Worm (Caenorhabditis elegans): Measurements from ENCODE around the gene nkat-1.

The nkat-1 gene

DNA sequence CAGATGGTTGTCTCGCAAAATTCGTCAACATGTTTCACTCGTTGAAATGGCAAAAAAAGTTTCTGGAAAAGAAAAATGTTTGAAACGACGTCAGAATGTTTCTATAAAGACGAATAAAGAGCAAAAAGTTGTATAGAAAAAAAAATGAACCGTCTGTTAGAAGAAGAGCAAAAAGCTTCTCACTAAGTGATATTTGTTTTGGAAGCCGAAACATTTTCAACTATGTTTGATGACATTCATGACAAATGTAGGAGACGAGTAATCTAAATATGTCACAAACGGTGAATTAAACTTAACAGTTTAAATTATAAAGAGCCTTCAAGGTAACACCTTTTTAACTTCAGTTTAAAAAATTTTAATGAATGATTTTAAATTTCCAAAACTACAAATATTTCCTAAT, at the start of gene nkat-1:
TSS of gene nkat-1 (minus strand) at position 101 of the 400 bp plus-strand sequence.
- no peak for TF ChIP-seq hnd-1 (tag; optimal IDR thresholded peaks at IDR 0.05)
- TF ChIP-seq F13C5.2 (tag; optimal IDR thresholded peaks at IDR 0.05): no peak

DNA sequence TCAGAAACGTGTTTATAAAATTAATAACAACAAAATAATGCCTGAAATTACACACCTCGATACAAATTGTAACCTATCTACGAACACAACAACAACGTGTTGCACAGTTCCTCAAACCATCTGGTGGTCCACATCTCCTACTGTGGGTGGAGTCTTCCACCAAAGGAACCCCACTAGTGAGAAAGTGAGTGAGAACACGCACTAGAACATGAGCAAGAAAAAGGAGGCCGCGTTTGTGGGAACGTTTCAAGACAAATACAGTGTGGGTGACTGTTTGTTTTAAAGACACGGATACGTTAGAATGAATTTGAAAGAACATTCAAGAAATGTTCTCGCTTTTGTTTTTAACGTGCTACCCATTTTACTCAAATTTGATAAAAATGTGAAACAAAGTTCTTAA, 46.5 kb upstream of the nkat-1 start, which contains the start of gene ceh-36:
TSS of gene ceh-36 (minus strand) at position 101 of the 400 bp plus-strand sequence.
- TF ChIP-seq F13C5.2 (tag; optimal IDR thresholded peaks at IDR 0.05) (no peak), B0310.2 (tag; optimal IDR thresholded peaks at IDR 0.05) (no peak)

DNA sequence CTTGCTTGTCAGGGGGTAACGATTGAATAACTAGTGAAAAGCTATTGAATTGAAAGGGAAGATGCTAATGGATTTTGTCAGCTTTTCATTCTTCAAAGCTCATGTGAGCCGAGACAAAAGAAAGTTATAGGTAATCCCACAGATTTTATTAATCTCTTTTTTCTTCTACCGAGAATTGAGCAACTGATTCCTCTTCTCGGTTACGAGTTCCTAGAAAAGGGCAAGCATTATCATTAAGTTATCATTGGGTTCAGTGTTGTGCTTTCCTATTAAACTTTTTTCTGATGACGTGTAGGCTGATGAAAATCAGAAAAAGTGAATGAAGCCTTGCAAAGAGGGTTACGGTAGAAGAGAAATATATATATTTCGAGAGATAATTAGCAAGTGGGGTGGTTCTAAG, 45.7 kb upstream of the nkat-1 start:
- TF ChIP-seq ceh-36 (tag; optimal IDR thresholded peaks at IDR 0.05) (peak; percentile 36), hmbx-1 (tag; optimal IDR thresholded peaks at IDR 0.05) (no peak)

DNA sequence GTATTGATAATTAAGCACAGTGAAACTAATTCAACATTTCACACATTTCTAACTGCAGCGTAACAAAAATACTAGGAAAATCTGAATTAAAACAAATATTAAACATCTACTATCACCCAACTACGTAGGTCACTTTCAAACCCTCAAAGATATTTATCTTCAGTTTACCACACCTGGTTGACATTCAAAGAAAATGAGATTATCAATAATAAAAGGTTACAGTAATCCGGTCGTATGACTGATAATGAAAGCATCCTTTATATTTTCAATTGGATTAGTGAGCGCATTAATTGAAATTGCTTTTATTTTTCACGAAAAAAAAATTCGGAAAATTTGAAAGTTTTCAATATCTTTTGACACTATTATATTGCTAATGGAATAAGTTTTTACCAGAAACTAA, 42.6 kb upstream of the nkat-1 start:
- TF ChIP-seq scrt-1 (GFP tag; IDR thresholded peaks at IDR 0.05): no peak
- TF ChIP-seq hmg-4 (GFP tag; optimal IDR thresholded peaks at IDR 0.05): no peak
- no peak for TF ChIP-seq flt-1 (GFP tag; IDR thresholded peaks at IDR 0.05)
- TF ChIP-seq ama-1 (optimal IDR thresholded peaks at IDR 0.05): no peak
- TF ChIP-seq sea-1 (GFP tag; conservative IDR thresholded peaks at IDR 0.05): no peak
- TF ChIP-seq F13C5.2 (tag; optimal IDR thresholded peaks at IDR 0.05): no peak
- no peak for TF ChIP-seq ceh-13 (GFP tag; optimal IDR thresholded peaks at IDR 0.05)
- no peak for TF ChIP-seq B0310.2 (tag; optimal IDR thresholded peaks at IDR 0.05)

DNA sequence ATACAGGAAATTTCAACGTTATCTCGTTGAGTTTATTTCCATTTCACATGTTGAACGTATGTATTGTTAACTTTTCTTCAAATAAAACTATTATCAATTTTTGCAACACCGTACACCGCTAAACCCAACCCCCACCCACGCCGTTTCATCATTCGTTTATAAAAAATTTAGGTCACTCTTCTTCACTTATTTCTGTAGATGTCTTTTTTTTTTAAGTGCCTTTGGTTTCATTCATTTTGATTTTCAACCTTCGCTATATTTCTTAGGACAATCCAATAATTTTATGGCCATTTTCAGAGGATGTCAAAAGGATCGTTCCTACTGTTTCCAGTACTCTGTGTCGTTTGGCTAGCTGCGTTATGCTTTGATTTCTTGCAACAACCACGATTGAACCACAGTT, 40.2 kb upstream of the nkat-1 start, which contains the start of gene C37E2.3:
TSS of gene C37E2.3 (plus strand) at position 301 of the 400 bp plus-strand sequence.
- no peak for TF ChIP-seq hmg-4 (GFP tag; optimal IDR thresholded peaks at IDR 0.05)
- no peak for TF ChIP-seq tbx-11 (GFP tag; IDR thresholded peaks at IDR 0.05)
- TF ChIP-seq ama-1 (optimal IDR thresholded peaks at IDR 0.05): no peak

DNA sequence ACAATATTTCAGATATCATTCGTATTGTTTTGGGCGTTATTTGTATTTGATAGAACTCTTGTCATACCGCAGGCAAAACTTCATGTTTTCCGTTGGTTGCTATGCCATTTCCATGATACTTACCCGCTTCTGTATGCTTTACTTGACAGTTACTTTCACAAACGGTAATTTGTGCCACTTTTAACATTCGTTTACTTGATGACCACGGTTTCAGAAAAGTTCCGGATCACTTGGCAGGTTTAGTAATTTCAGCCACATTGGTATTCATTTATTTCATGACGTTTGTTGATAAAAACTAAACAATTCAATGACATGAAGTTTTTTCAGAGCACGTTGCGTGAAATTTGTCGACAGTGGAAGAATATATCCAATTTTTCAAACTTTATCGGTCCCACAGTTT, 39.5 kb upstream of the nkat-1 start:
- no peak for TF ChIP-seq tra-4 (tag; optimal IDR thresholded peaks at IDR 0.05)
- no peak for TF ChIP-seq pes-1 (GFP tag; IDR thresholded peaks at IDR 0.05)
- no peak for TF ChIP-seq ets-7 (tag; optimal IDR thresholded peaks at IDR 0.05)
- no peak for TF ChIP-seq B0310.2 (tag; optimal IDR thresholded peaks at IDR 0.05)
- no peak for TF ChIP-seq tbx-11 (GFP tag; IDR thresholded peaks at IDR 0.05)
- no peak for TF ChIP-seq sea-1 (GFP tag; conservative IDR thresholded peaks at IDR 0.05)

DNA sequence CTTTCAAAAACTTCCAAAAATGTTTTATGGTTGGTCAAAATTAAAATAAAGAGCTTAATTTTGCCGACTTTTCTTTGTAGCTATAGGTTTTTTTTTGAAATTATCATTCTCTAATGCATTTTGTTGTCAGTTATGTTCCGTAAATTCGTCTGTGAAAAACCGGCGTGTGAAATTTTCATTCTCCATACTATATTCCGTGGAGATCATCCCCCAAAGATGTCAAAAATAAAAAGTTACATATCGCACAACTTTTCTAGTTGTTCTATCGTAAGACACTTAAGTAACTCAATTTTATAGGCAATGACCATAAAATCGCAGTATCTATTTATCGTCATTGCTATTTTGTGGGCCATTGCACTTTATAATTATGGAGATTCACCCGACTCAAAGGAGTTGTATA, 38.7 kb upstream of the nkat-1 start, which contains the start of gene C37E2.10:
TSS of gene C37E2.10 (plus strand) at position 301 of the 400 bp plus-strand sequence.
- TF ChIP-seq pes-1 (GFP tag; IDR thresholded peaks at IDR 0.05) (no peak), hmg-4 (GFP tag; optimal IDR thresholded peaks at IDR 0.05) (no peak), hmbx-1 (tag; optimal IDR thresholded peaks at IDR 0.05) (no peak), scrt-1 (GFP tag; IDR thresholded peaks at IDR 0.05) (no peak), ama-1 (optimal IDR thresholded peaks at IDR 0.05) (no peak), ceh-36 (tag; optimal IDR thresholded peaks at IDR 0.05) (no peak), tbx-11 (GFP tag; IDR thresholded peaks at IDR 0.05) (no peak), sea-1 (GFP tag; conservative IDR thresholded peaks at IDR 0.05) (no peak), hnd-1 (tag; optimal IDR thresholded peaks at IDR 0.05) (no peak), F13C5.2 (tag; optimal IDR thresholded peaks at IDR 0.05) (no peak), ceh-13 (GFP tag; optimal IDR thresholded peaks at IDR 0.05) (no peak), tbx-37 (GFP tag; conservative IDR thresholded peaks at IDR 0.05) (no peak), aly-1 (tag; optimal IDR thresholded peaks at IDR 0.05) (no peak), ets-7 (tag; optimal IDR thresholded peaks at IDR 0.05) (no peak)

DNA sequence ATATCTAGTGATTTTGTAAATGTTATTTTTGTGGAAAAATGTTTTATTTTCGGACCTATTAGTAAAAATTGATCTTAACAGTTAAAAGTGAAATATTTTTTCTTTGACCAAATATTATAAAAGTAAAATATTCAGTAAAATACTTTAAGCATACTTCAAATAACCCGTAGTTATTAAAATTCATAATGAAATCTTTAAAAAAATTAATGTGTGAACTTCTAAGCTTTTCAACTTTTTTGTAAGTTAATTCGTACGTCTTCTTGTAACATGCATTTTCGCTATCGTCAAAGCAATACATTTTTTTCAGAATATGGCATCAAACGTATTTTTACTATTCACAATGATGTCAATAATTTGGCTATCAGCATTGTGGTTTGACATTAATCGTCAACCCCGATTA, 35.8 kb upstream of the nkat-1 start, which contains the start of gene C37E2.2:
TSS of gene C37E2.2 (plus strand) at position 301 of the 400 bp plus-strand sequence.
- TF ChIP-seq aly-1 (tag; optimal IDR thresholded peaks at IDR 0.05) (no peak), ama-1 (optimal IDR thresholded peaks at IDR 0.05) (no peak), sea-1 (GFP tag; conservative IDR thresholded peaks at IDR 0.05) (no peak), hnd-1 (tag; optimal IDR thresholded peaks at IDR 0.05) (no peak), ets-7 (tag; optimal IDR thresholded peaks at IDR 0.05) (no peak), tra-4 (tag; optimal IDR thresholded peaks at IDR 0.05) (no peak), pes-1 (GFP tag; IDR thresholded peaks at IDR 0.05) (no peak), scrt-1 (GFP tag; IDR thresholded peaks at IDR 0.05) (no peak), hmg-4 (GFP tag; optimal IDR thresholded peaks at IDR 0.05) (no peak), B0310.2 (tag; optimal IDR thresholded peaks at IDR 0.05) (no peak), tbx-11 (GFP tag; IDR thresholded peaks at IDR 0.05) (no peak), ceh-13 (GFP tag; optimal IDR thresholded peaks at IDR 0.05) (no peak), F13C5.2 (tag; optimal IDR thresholded peaks at IDR 0.05) (no peak), flt-1 (GFP tag; IDR thresholded peaks at IDR 0.05) (no peak), hmbx-1 (tag; optimal IDR thresholded peaks at IDR 0.05) (no peak)

DNA sequence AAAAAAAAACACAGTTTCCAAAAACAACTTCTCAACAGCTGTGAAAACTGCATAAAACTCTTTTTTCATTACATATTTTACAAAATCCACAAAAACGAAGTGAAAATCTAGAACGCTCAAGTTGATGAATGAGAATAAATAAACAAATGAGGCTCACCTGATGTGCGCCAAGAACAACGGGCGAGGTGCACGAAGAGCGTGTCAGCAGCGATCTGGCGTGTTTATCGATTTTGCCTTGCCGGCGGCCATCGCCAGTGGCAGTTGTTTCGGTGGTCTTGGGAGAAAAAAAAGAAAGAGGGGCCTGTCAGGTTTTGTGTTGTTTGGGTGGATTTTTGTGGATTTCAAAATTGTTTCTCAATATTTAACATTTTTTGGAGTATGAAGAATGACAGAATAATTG, 33.9 kb upstream of the nkat-1 start, which contains the start of gene idhb-1:
TSS of gene idhb-1 (minus strand) at position 214 of the 400 bp plus-strand sequence.
- TF ChIP-seq hmg-4 (GFP tag; optimal IDR thresholded peaks at IDR 0.05) (no peak), F13C5.2 (tag; optimal IDR thresholded peaks at IDR 0.05) (peak; percentile 20), flt-1 (GFP tag; IDR thresholded peaks at IDR 0.05) (0 out of 2 replicates have a peak, but pooled peaks have one; percentile 31)
